Worm (Caenorhabditis elegans): ENCODE data around the gene pals-23.

pals-23 gene

ce11 chrIII:86316-86715, 38.3 kb upstream of the pals-23 start, which contains the start of gene attf-3 (continued):
- TF ChIP-seq lim-7 (GFP tag; IDR thresholded peaks at IDR 0.05), result no peak
- TF ChIP-seq nhr-48 (tag; optimal IDR thresholded peaks at IDR 0.05), result no peak
- peak in 1 of 2 experiments; percentile 87 for TF ChIP-seq lsy-2 (tag; optimal IDR thresholded peaks at IDR 0.05)
- no peak for TF ChIP-seq ctbp-1 (GFP tag; IDR thresholded peaks at IDR 0.05)
- TF ChIP-seq ceh-82 (tag; optimal IDR thresholded peaks at IDR 0.05), result no peak
- TF ChIP-seq lin-38 (GFP tag; IDR thresholded peaks at IDR 0.05), result peak; percentile 52
- TF ChIP-seq lin-13 (GFP tag; optimal IDR thresholded peaks at IDR 0.05), result peak; percentile 85
- TF ChIP-seq lin-1 (GFP tag; IDR thresholded peaks at IDR 0.05), result no peak
- peak in 1 of 2 experiments; percentile 39 for TF ChIP-seq unc-62 (GFP tag; optimal IDR thresholded peaks at IDR 0.05 in 1 of 2)
- no peak for TF ChIP-seq unc-62 (tag; optimal IDR thresholded peaks at IDR 0.05)
- TF ChIP-seq hlh-30 (tag; optimal IDR thresholded peaks at IDR 0.05; ENCODE audit: insufficient read depth), result peak; percentile 63
- TF ChIP-seq fkh-10 (GFP tag; optimal IDR thresholded peaks at IDR 0.05), result peak; percentile 65
- TF ChIP-seq nhr-6 (tag; optimal IDR thresholded peaks at IDR 0.05), result peak; percentile 40
- no peak for TF ChIP-seq F44E2.7 (GFP tag; IDR thresholded peaks at IDR 0.05)
- no peak for TF ChIP-seq saeg-2 (GFP tag; IDR thresholded peaks at IDR 0.05)
- TF ChIP-seq T20F7.1 (GFP tag; optimal IDR thresholded peaks at IDR 0.05), result no peak

- no peak for TF ChIP-seq daf-16 (GFP tag; optimal IDR thresholded peaks at IDR 0.05)
- TF ChIP-seq daf-16 (tag; optimal IDR thresholded peaks at IDR 0.05), result peak; percentile 18
- TF ChIP-seq hlh-30 (tag; optimal IDR thresholded peaks at IDR 0.05; ENCODE audit: insufficient read depth), result peak; percentile 63
- peak; percentile 81 for TF ChIP-seq dve-1 (tag; optimal IDR thresholded peaks at IDR 0.05; ENCODE audit: insufficient read depth)
- no peak for TF ChIP-seq lin-15B (tag; optimal IDR thresholded peaks at IDR 0.05)
- TF ChIP-seq nhr-111 (GFP tag; optimal IDR thresholded peaks at IDR 0.05), result no peak
- peak; percentile 98 for TF ChIP-seq T20F7.1 (GFP tag; optimal IDR thresholded peaks at IDR 0.05)
- no peak for TF ChIP-seq hif-1 (tag; optimal IDR thresholded peaks at IDR 0.05)
- TF ChIP-seq lsy-2 (tag; optimal IDR thresholded peaks at IDR 0.05), result peak in 1 of 2 experiments; percentile 85
- peak; percentile 28 for TF ChIP-seq nhr-11 (tag; optimal IDR thresholded peaks at IDR 0.05)
- TF ChIP-seq dpl-1 (GFP tag; optimal IDR thresholded peaks at IDR 0.05), result peak; percentile 63
- TF ChIP-seq nhr-77 (tag; optimal IDR thresholded peaks at IDR 0.05), result peak; percentile 20
- TF ChIP-seq ceh-28 (tag; optimal IDR thresholded peaks at IDR 0.05), result peak; percentile 18
- TF ChIP-seq zag-1 (tag; optimal IDR thresholded peaks at IDR 0.05), result no peak
- no peak for TF ChIP-seq ZK337.2 (GFP tag; IDR thresholded peaks at IDR 0.05)
- TF ChIP-seq hmg-1.1 (GFP tag; IDR thresholded peaks at IDR 0.05), result peak; percentile 65
- no peak for TF ChIP-seq nhr-237 (tag; optimal IDR thresholded peaks at IDR 0.05)
- TF ChIP-seq Y48G9A.11 (GFP tag; IDR thresholded peaks at IDR 0.05), result peak; percentile 95
- no peak for TF ChIP-seq ceh-62 (tag; optimal IDR thresholded peaks at IDR 0.05)
- TF ChIP-seq egl-27 (tag; optimal IDR thresholded peaks at IDR 0.05), result no peak
- peak; percentile 18 for TF ChIP-seq rbr-2 (tag; optimal IDR thresholded peaks at IDR 0.05)
- TF ChIP-seq daf-19 (GFP tag; conservative IDR thresholded peaks at IDR 0.05), result no peak
- TF ChIP-seq nhr-6 (tag; optimal IDR thresholded peaks at IDR 0.05), result peak; percentile 83
- TF ChIP-seq dmd-8 (GFP tag; IDR thresholded peaks at IDR 0.05), result no peak
- TF ChIP-seq ceh-82 (tag; optimal IDR thresholded peaks at IDR 0.05), result no peak
- TF ChIP-seq nhr-48 (tag; optimal IDR thresholded peaks at IDR 0.05), result no peak
- peak; percentile 83 for TF ChIP-seq R02D3.7 (tag; optimal IDR thresholded peaks at IDR 0.05)
- TF ChIP-seq mes-2 (tag; optimal IDR thresholded peaks at IDR 0.05; ENCODE audit: poor library complexity, severe bottlenecking), result peak; percentile 72
- no peak for TF ChIP-seq arid-1 (GFP tag; conservative IDR thresholded peaks at IDR 0.05)
- no peak for TF ChIP-seq unc-39 (tag; optimal IDR thresholded peaks at IDR 0.05)
- TF ChIP-seq gei-8 (GFP tag; optimal IDR thresholded peaks at IDR 0.05), result no peak
- no peak for TF ChIP-seq egl-43 (GFP tag; IDR thresholded peaks at IDR 0.05)
- TF ChIP-seq attf-4 (tag; optimal IDR thresholded peaks at IDR 0.05), result no peak
- TF ChIP-seq ceh-20 (GFP tag; IDR thresholded peaks at IDR 0.05), result no peak
- TF ChIP-seq aha-1 (tag), result peak; percentile 89
- TF ChIP-seq pqm-1 (tag; optimal IDR thresholded peaks at IDR 0.05), result no peak
- no peak for TF ChIP-seq mxl-3 (GFP tag; optimal IDR thresholded peaks at IDR 0.05)
- peak; percentile 30 for TF ChIP-seq lin-38 (GFP tag; IDR thresholded peaks at IDR 0.05)
- peak; percentile 54 for TF ChIP-seq mep-1 (tag; optimal IDR thresholded peaks at IDR 0.05)
Measured at ce11 chrIII:87183-87582, 37.4 kb upstream of the pals-23 start, which contains the start of the genes F54C4.4 and mrpl-40. Gene F54C4.4 (minus strand): TSS chrIII:87381. Gene mrpl-40 (plus strand): TSS chrIII:87559.
